Worm (Caenorhabditis elegans) whole organism, mixed stage, embryonic: ENCODE results near the gene irld-15.
"Not testable (repeated sequence)": the region's sequence is repeated elsewhere in the genome, so short reads cannot be mapped to it uniquely, and the experiment has no call there.

Experiments used
- ceh-83 ChIP-seq: fragments of 200-800 bp; sonication (Bioruptor generic); optimal IDR thresholded peaks from 2 replicates; lab custom pipeline; 2018; ENCODE audit warnings: mild to moderate bottlenecking, missing genetic modification characterization, missing compliant biosample characterization
- ces-1 ChIP-seq: fragments of 150-350 bp; optimal IDR thresholded peaks from 2 replicates; lab custom pipeline; 2014; ENCODE audit warnings: missing biosample characterization, missing genetic modification reagents, missing genetic modification characterization
- mab-5 ChIP-seq: fragments of 150-350 bp; optimal IDR thresholded peaks from 2 replicates; lab custom pipeline; 2014; ENCODE audit warnings: missing biosample characterization, missing genetic modification characterization
- nhr-2 ChIP-seq: fragments of 150-350 bp; optimal IDR thresholded peaks from 2 replicates; lab custom pipeline; 2014; ENCODE audit warnings: missing biosample characterization, missing genetic modification characterization
- nhr-237 ChIP-seq: fragments of 150-350 bp; optimal IDR thresholded peaks from 2 replicates; lab custom pipeline; 2014; ENCODE audit warnings: missing biosample characterization, missing genetic modification characterization
- nhr-76 ChIP-seq: sonication (generic microtip); optimal IDR thresholded peaks from 2 replicates; lab custom pipeline; 2017; ENCODE audit warnings: missing biosample characterization, missing genetic modification characterization
- pha-4 ChIP-seq: fragments of 150-350 bp; optimal IDR thresholded peaks from 2 replicates; lab custom pipeline; 2018; ENCODE audit warnings: missing biosample characterization, missing genetic modification reagents, missing genetic modification characterization
- sem-2 ChIP-seq: fragments of 200-800 bp; sonication (Bioruptor generic); optimal IDR thresholded peaks from 2 replicates; lab custom pipeline; 2018; ENCODE audit warnings: mild to moderate bottlenecking, missing genetic modification characterization, missing compliant biosample characterization
- snpc-4 ChIP-seq: fragments of 150-350 bp; optimal IDR thresholded peaks from 2 replicates; lab custom pipeline; 2014; ENCODE audit warnings: missing biosample characterization, missing genetic modification characterization
- unc-120 ChIP-seq: sonication (generic microtip); optimal IDR thresholded peaks from 2 replicates; lab custom pipeline; 2017; ENCODE audit warnings: missing genetic modification characterization, missing compliant biosample characterization; ENCODE audit not compliant: poor library complexity, severe bottlenecking
- unc-62 ChIP-seq: fragments of 150-350 bp; optimal IDR thresholded peaks from 2 replicates; lab custom pipeline; 2014; ENCODE audit warnings: missing biosample characterization, missing genetic modification reagents, missing genetic modification characterization
- ztf-11 ChIP-seq: fragments of 150-350 bp; optimal IDR thresholded peaks from 2 replicates; lab custom pipeline; 2014; ENCODE audit warnings: missing biosample characterization, missing genetic modification characterization

DNA sequence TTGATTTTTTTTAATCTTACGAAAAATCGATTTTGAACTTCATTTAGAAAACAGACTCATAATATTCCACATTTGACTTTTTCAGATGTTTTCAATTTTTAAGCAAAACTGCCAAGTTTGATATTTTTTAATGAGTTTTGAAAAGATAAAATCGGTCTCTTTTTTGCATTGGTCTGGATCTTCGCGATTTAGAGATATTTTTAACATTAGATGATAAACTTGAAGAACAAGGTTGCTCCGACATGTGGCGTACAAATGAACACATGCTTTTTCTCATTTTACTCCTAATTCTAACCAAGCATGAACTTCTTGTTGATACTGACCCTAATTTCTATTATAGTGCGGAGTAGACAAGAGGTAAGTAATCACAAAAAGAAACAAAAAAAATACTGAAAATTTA, 27.9 kb upstream of the irld-15 start, which contains the start of gene irld-32:
- not testable (repeated sequence) for TF ChIP-seq snpc-4 (tag; lab: Kevin White, UChicago); nhr-237 (tag; lab: Kevin White, UChicago); nhr-76 (tag; lab: Kevin White, UChicago); mab-5 (tag; lab: Kevin White, UChicago); nhr-2; ztf-11 (tag; lab: Kevin White, UChicago); unc-62 (GFP tag; lab: Kevin White, UChicago); unc-120; sem-2 (GFP tag; lab: Kevin White, UChicago); ceh-83 (GFP tag; lab: Kevin White, UChicago); pha-4 (tag; lab: Kevin White, UChicago); ces-1 (GFP tag; lab: Kevin White, UChicago)
